Fruit fly (Drosophila melanogaster): ENCODE data around the gene Svil.

Svil gene

DNA sequence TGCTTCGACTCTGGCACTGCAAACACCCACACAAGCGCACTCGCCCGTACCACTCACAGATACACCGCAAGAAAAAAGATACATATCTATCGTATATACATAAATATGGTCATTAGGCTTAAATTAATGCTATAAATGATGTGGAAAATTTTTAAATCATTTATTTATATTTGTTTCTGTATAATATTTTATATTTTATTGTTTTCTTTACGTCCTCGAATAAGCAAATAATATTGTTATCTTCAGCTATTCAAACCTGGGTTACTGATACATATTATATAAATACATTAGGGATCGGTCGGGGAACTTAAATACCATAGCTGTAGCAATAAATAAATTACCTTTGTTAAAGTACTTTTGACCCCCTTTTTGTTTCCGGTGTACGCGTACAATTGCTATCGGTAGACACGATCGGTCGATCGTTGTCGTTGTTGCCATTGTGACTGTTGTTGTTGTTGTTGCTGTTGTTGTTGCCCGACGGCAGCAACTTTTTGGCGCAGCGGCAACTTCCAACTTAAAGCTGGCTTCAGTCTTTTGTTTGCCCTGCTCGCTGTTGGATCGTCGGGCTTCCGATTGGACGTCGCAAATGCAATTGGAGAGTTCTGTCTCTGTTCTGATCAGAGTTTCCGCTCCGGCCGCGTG is 40.1 kb downstream of the Svil start (continued):
- TF ChIP-seq lz (GFP tag; optimal IDR thresholded peaks at IDR 0.05) = peak; percentile 92
- TF ChIP-seq dsx (GFP tag; optimal IDR thresholded peaks at IDR 0.05; ENCODE audit: poor library complexity, severe bottlenecking) = peak; percentile 92
- TF ChIP-seq CG10631 (GFP tag; optimal IDR thresholded peaks at IDR 0.05) = peak; percentile 96
- peak; percentile 80 for TF ChIP-seq Gug (GFP tag; IDR thresholded peaks at IDR 0.05)
- peak; percentile 12 for TF ChIP-seq fd85E (GFP tag; optimal IDR thresholded peaks at IDR 0.05)
- TF ChIP-seq dac (GFP tag; optimal IDR thresholded peaks at IDR 0.05) = peak; percentile 82
- peak; percentile 93 for TF ChIP-seq CG11762 (GFP tag; optimal IDR thresholded peaks at IDR 0.05; ENCODE audit: insufficient read depth)
- peak; percentile 90 for TF ChIP-seq topi (GFP tag; optimal IDR thresholded peaks at IDR 0.05)
- TF ChIP-seq cyc (GFP tag; optimal IDR thresholded peaks at IDR 0.05) = peak; percentile 84
- peak; percentile 86 for TF ChIP-seq Met (GFP tag; optimal IDR thresholded peaks at IDR 0.05)
- TF ChIP-seq fd59A (GFP tag; optimal IDR thresholded peaks at IDR 0.05) = peak; percentile 94
- peak; percentile 66 for TF ChIP-seq vri (GFP tag; optimal IDR thresholded peaks at IDR 0.05)
- TF ChIP-seq Hr39 (GFP tag; optimal IDR thresholded peaks at IDR 0.05) = peak; percentile 80
- TF ChIP-seq CG31627 (GFP tag; optimal IDR thresholded peaks at IDR 0.05) = peak; percentile 84
- peak; percentile 98 for TF ChIP-seq Eip78C (GFP tag)
- TF ChIP-seq CG11902 (GFP tag; optimal IDR thresholded peaks at IDR 0.05) = peak; percentile 92
- TF ChIP-seq Sox15 (GFP tag; optimal IDR thresholded peaks at IDR 0.05) = peak; percentile 94
- TF ChIP-seq Sox102F (GFP tag; optimal IDR thresholded peaks at IDR 0.05) = peak; percentile 81
- TF ChIP-seq Hr4 (GFP tag; optimal IDR thresholded peaks at IDR 0.05) = peak; percentile 84
- peak; percentile 94 for TF ChIP-seq CG3032 (tag; optimal IDR thresholded peaks at IDR 0.05)
- peak; percentile 96 for TF ChIP-seq Ets96B (tag; optimal IDR thresholded peaks at IDR 0.05)
- peak; percentile 95 for TF ChIP-seq CG10669 (GFP tag; optimal IDR thresholded peaks at IDR 0.05)
- TF ChIP-seq CG9139 (GFP tag; optimal IDR thresholded peaks at IDR 0.05) = peak; percentile 95
- peak; percentile 84 for TF ChIP-seq Lpt (GFP tag; optimal IDR thresholded peaks at IDR 0.05)
- peak; percentile 94 for TF ChIP-seq CG8119 (GFP tag; IDR thresholded peaks at IDR 0.05)
- peak; percentile 92 for TF ChIP-seq CG6854 (GFP tag; optimal IDR thresholded peaks at IDR 0.05)
- TF ChIP-seq net (GFP tag; optimal IDR thresholded peaks at IDR 0.05) = peak; percentile 92
- TF ChIP-seq salr (GFP tag; optimal IDR thresholded peaks at IDR 0.05) = peak; percentile 75 to 95
- TF ChIP-seq CG1621 (tag; optimal IDR thresholded peaks at IDR 0.05) = peak; percentile 80

DNA sequence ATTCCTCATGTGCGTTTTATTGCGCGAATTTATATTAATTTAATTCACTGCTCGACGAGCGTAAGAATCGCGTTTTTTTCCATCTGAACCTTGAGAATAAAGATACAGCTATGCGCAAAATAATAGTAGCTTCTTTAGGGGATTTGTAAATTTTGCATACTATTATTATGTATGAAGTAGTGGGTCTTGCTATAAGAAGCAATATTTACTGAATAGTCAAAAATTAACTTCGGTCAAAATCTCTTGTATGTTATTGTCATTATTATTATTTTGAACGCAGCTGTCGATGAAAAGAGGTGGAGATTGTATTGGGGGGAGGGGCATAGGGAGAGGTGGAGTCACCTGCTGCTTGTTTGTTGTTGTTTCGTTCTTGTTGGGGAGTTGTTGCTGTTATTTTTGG is 41.3 kb downstream of the Svil start:
- TF ChIP-seq Gug (GFP tag; IDR thresholded peaks at IDR 0.05) = peak; percentile 81
- peak; percentile 88 for TF ChIP-seq Sox14 (GFP tag; optimal IDR thresholded peaks at IDR 0.05)
- TF ChIP-seq Eip78C (GFP tag) = peak; percentile 99
- TF ChIP-seq Hr39 (GFP tag; optimal IDR thresholded peaks at IDR 0.05) = peak; percentile 84
- peak; percentile 78 for TF ChIP-seq CG8319 (GFP tag; optimal IDR thresholded peaks at IDR 0.05)
- TF ChIP-seq spab (GFP tag; optimal IDR thresholded peaks at IDR 0.05) = peak; percentile 90
- TF ChIP-seq cyc (GFP tag; optimal IDR thresholded peaks at IDR 0.05) = peak; percentile 95
- TF ChIP-seq esn (GFP tag; optimal IDR thresholded peaks at IDR 0.05) = peak; percentile 86
- peak; percentile 90 for TF ChIP-seq dsx (GFP tag; optimal IDR thresholded peaks at IDR 0.05; ENCODE audit: poor library complexity, severe bottlenecking)
- TF ChIP-seq fd59A (GFP tag; optimal IDR thresholded peaks at IDR 0.05) = peak; percentile 82
- peak; percentile 95 for TF ChIP-seq CG6163 (GFP tag; IDR thresholded peaks at IDR 0.05)
- peak; percentile 86 for TF ChIP-seq Met (GFP tag; optimal IDR thresholded peaks at IDR 0.05)
- TF ChIP-seq Ets96B (tag; optimal IDR thresholded peaks at IDR 0.05) = peak; percentile 95
- TF ChIP-seq CG1621 (tag; optimal IDR thresholded peaks at IDR 0.05) = peak; percentile 84
- TF ChIP-seq CG8119 (GFP tag; IDR thresholded peaks at IDR 0.05) = peak; percentile 81; the same call in 2 of the 3 replicates
- TF ChIP-seq acj6 (GFP tag; optimal IDR thresholded peaks at IDR 0.05) = peak; percentile 80
- TF ChIP-seq svp (GFP tag) = peak; percentile 99
- TF ChIP-seq Hr4 (GFP tag; optimal IDR thresholded peaks at IDR 0.05) = peak; percentile 65
- peak; percentile 83 for TF ChIP-seq Smox (GFP tag; optimal IDR thresholded peaks at IDR 0.05)
- TF ChIP-seq CG7368 (GFP tag; optimal IDR thresholded peaks at IDR 0.05) = peak; percentile 93
- TF ChIP-seq Blimp-1 (GFP tag; optimal IDR thresholded peaks at IDR 0.05) = peak; percentile 84
- TF ChIP-seq Eip75B (GFP tag; optimal IDR thresholded peaks at IDR 0.05) = peak; percentile 90
- TF ChIP-seq topi (GFP tag; optimal IDR thresholded peaks at IDR 0.05) = peak; percentile 97
- TF ChIP-seq CG34406 (GFP tag; optimal IDR thresholded peaks at IDR 0.05) = peak; percentile 81
- peak; percentile 82 for TF ChIP-seq Sox102F (GFP tag; optimal IDR thresholded peaks at IDR 0.05)
- peak; percentile 73 for TF ChIP-seq CG32006 (GFP tag; optimal IDR thresholded peaks at IDR 0.05)
- TF ChIP-seq OdsH (GFP tag; optimal IDR thresholded peaks at IDR 0.05) = peak; percentile 76
- TF ChIP-seq CG15336 (GFP tag; IDR thresholded peaks at IDR 0.05) = peak; percentile 90
- TF ChIP-seq Sox15 (GFP tag; optimal IDR thresholded peaks at IDR 0.05) = peak; percentile 60
- TF ChIP-seq CG6854 (GFP tag; optimal IDR thresholded peaks at IDR 0.05) = peak; percentile 89
- peak; percentile 77 for TF ChIP-seq achi (GFP tag; optimal IDR thresholded peaks at IDR 0.05)
- peak; percentile 96 for TF ChIP-seq CG10669 (GFP tag; optimal IDR thresholded peaks at IDR 0.05)
- peak; percentile 80 for TF ChIP-seq CG3032 (tag; optimal IDR thresholded peaks at IDR 0.05)
- TF ChIP-seq Lpt (GFP tag; optimal IDR thresholded peaks at IDR 0.05) = peak; percentile 63
- TF ChIP-seq Eip93F (GFP tag; optimal IDR thresholded peaks at IDR 0.05) = peak; percentile 31
